Worm (Caenorhabditis elegans) whole organism, L3 larva: ENCODE results near the gene B0035.3.

Experiments used
- aly-2 ChIP-seq: fragments of 150-350 bp; optimal IDR thresholded peaks from 2 replicates; lab custom pipeline; 2014; ENCODE audit warnings: missing biosample characterization, missing genetic modification characterization
- ceh-82 ChIP-seq: fragments of 150-350 bp; optimal IDR thresholded peaks from 2 replicates; lab custom pipeline; 2014; ENCODE audit warnings: missing biosample characterization, missing genetic modification characterization
- elt-1 ChIP-seq: fragments of 150-350 bp; optimal IDR thresholded peaks from 2 replicates; lab custom pipeline; 2014; ENCODE audit warnings: missing biosample characterization, missing genetic modification characterization
- pha-4 ChIP-seq: fragments of 150-350 bp; optimal IDR thresholded peaks from 2 replicates; lab custom pipeline; 2014; ENCODE audit warnings: missing biosample characterization, missing genetic modification reagents, missing genetic modification characterization
- snpc-4 ChIP-seq: fragments of 150-350 bp; optimal IDR thresholded peaks from 2 replicates; lab custom pipeline; 2014; ENCODE audit warnings: missing biosample characterization, missing genetic modification characterization
- unc-39 ChIP-seq: sonication (generic microtip); optimal IDR thresholded peaks from 4 replicates; lab custom pipeline; 2017; ENCODE audit warnings: missing biosample characterization, missing genetic modification characterization
- ztf-11 ChIP-seq: fragments of 150-350 bp; optimal IDR thresholded peaks from 2 replicates; lab custom pipeline; 2014; ENCODE audit warnings: missing biosample characterization, missing genetic modification characterization

DNA sequence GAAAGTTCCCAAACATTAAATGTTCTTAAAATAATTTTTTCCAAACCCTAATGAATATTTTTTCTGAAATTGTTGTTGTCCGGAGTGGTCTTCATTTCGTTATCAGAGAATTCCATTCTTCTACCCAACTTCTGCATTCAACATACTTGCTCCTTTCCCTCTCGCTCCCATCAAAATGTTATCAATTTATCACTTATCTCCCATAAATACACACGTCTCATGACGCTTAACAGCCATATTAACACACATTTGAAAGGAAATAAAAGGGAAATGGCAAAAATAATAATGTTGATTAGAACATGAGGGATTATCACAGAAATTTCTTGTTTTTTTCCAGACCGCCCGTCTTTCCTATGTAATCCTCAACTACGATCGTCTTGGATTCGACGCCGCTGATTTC, 25.8 kb downstream of the B0035.3 start:
- TF ChIP-seq elt-1 (tag; lab: Kevin White, UChicago) (no peak), unc-39 (tag; lab: Kevin White, UChicago) (no peak), ceh-82 (tag; lab: Kevin White, UChicago) (no peak), pha-4 (tag; lab: Kevin White, UChicago) (peak; percentile 53), ztf-11 (tag; lab: Kevin White, UChicago) (no peak), snpc-4 (tag; lab: Kevin White, UChicago) (no peak), aly-2 (no peak)
